Worm (Caenorhabditis elegans): ENCODE results near the gene C17H12.3.

Gene C17H12.3

DNA sequence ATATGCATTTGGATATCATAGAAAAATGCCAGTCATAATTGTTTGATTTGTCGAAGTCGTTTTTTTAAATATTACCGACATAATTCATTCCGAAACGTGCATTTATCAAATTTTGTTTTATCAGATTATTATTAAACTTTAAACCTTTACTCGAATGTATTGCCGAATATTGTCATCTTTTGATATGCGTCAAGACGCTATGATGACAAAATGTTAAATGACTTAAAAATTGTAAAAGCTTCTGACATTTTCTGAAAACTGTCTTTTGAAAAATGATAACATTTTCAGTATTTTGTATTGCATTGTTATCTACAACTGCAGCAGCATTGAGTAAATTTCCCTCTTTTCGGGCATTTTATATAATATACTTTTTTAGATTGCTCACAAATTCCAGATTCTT lies 29.2 kb upstream of the C17H12.3 start, which contains the start of gene H20E11.3:
H20E11.3 (plus strand) TSS at position 195 of the 400 bp plus-strand sequence.
- TF ChIP-seq unc-120 (tag; optimal IDR thresholded peaks at IDR 0.05; ENCODE audit: poor library complexity, severe bottlenecking) (no peak), nhr-2 (tag; optimal IDR thresholded peaks at IDR 0.05) (no peak), mab-5 (tag; optimal IDR thresholded peaks at IDR 0.05) (no peak), elt-1 (tag; optimal IDR thresholded peaks at IDR 0.05; ENCODE audit: borderline replicate concordance, insufficient read depth) (no peak), drap-1 (GFP tag; optimal IDR thresholded peaks at IDR 0.05) (no peak), ceh-39 (tag; optimal IDR thresholded peaks at IDR 0.05) (no peak), hlh-1 (tag; optimal IDR thresholded peaks at IDR 0.05) (no peak), M03D4.4 (tag; optimal IDR thresholded peaks at IDR 0.05) (no peak), bed-3 (GFP tag; optimal IDR thresholded peaks at IDR 0.05) (no peak), mls-2 (tag; optimal IDR thresholded peaks at IDR 0.05) (no peak), ztf-11 (tag; optimal IDR thresholded peaks at IDR 0.05) (no peak), ceh-43 (GFP tag; optimal IDR thresholded peaks at IDR 0.05) (no peak), blmp-1 (tag; optimal IDR thresholded peaks at IDR 0.05) (no peak), sem-2 (GFP tag; optimal IDR thresholded peaks at IDR 0.05) (no peak), sptf-1 (tag; optimal IDR thresholded peaks at IDR 0.05) (no peak), nhr-76 (tag; optimal IDR thresholded peaks at IDR 0.05) (no peak), pha-4 (tag; optimal IDR thresholded peaks at IDR 0.05) (no peak), zip-8 (tag; optimal IDR thresholded peaks at IDR 0.05) (no peak), unc-39 (tag; optimal IDR thresholded peaks at IDR 0.05) (no peak)

DNA sequence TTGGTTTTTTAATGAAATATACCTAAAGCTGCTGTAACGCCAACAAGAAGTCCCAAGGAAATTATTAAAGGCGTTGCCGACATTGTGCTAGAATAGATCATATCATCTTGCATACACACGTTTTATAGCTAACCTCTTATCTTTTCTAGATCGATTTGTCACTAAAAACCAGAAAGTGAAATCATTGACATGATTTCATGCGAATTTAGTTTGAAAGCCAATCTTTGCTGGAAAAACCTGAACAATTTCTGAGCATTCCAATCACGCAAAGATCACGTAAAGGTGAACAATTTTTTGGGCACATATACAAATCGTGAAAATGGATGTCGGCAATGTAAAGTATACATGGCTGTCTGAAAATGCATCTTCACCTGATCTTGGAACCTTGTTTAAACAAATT lies 27.0 kb upstream of the C17H12.3 start, which contains the start of gene C17H12.6:
C17H12.6 (minus strand) TSS at position 101 of the 400 bp plus-strand sequence.
- TF ChIP-seq unc-120 (tag; optimal IDR thresholded peaks at IDR 0.05; ENCODE audit: poor library complexity, severe bottlenecking), result no peak
- no peak for TF ChIP-seq ceh-43 (GFP tag; optimal IDR thresholded peaks at IDR 0.05)
- TF ChIP-seq elt-1 (tag; optimal IDR thresholded peaks at IDR 0.05; ENCODE audit: borderline replicate concordance, insufficient read depth), result no peak
- TF ChIP-seq drap-1 (GFP tag; optimal IDR thresholded peaks at IDR 0.05), result no peak
- no peak for TF ChIP-seq pha-4 (tag; optimal IDR thresholded peaks at IDR 0.05)
- TF ChIP-seq M03D4.4 (tag; optimal IDR thresholded peaks at IDR 0.05), result no peak
- no peak for TF ChIP-seq ces-1 (GFP tag; optimal IDR thresholded peaks at IDR 0.05)
- TF ChIP-seq flh-1 (GFP tag; optimal IDR thresholded peaks at IDR 0.05), result no peak
- TF ChIP-seq nhr-237 (tag; optimal IDR thresholded peaks at IDR 0.05), result no peak
- TF ChIP-seq sem-2 (GFP tag; optimal IDR thresholded peaks at IDR 0.05), result no peak
- TF ChIP-seq sptf-1 (tag; optimal IDR thresholded peaks at IDR 0.05), result no peak
- TF ChIP-seq unc-39 (tag; optimal IDR thresholded peaks at IDR 0.05), result no peak
- TF ChIP-seq mab-5 (tag; optimal IDR thresholded peaks at IDR 0.05), result no peak
- no peak for TF ChIP-seq blmp-1 (tag; optimal IDR thresholded peaks at IDR 0.05)
- TF ChIP-seq hlh-1 (tag; optimal IDR thresholded peaks at IDR 0.05), result no peak
- TF ChIP-seq snpc-4 (tag; optimal IDR thresholded peaks at IDR 0.05), result no peak
- no peak for TF ChIP-seq nhr-2 (tag; optimal IDR thresholded peaks at IDR 0.05)
- no peak for TF ChIP-seq tbx-8 (GFP tag; optimal IDR thresholded peaks at IDR 0.05)
- no peak for TF ChIP-seq cnd-1 (tag; optimal IDR thresholded peaks at IDR 0.05)

DNA sequence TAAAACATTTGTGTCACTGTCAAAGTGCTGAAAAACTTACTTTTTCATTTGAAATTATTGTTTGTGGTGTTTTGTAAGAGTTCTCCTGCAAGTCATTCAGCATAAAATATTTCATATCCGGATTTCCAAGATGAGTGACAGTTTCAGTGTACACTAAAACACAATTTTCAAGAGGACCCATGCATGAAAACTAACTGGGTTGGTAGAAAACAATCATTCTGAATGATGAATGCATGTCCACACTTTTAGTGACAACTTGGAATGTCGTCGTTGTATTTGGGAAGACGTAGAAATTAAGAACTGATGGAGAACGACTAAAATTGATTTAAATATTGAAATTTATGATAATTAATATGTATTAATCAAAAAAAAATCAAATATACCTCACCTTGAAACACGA lies 26.3 kb upstream of the C17H12.3 start:
- no peak for TF ChIP-seq sptf-1 (tag; optimal IDR thresholded peaks at IDR 0.05)
- no peak for TF ChIP-seq cnd-1 (tag; optimal IDR thresholded peaks at IDR 0.05)
- TF ChIP-seq ceh-83 (GFP tag; optimal IDR thresholded peaks at IDR 0.05), result no peak
- TF ChIP-seq drap-1 (GFP tag; optimal IDR thresholded peaks at IDR 0.05), result no peak
- no peak for TF ChIP-seq mls-2 (tag; optimal IDR thresholded peaks at IDR 0.05)
- no peak for TF ChIP-seq nhr-12 (tag; optimal IDR thresholded peaks at IDR 0.05)
- no peak for TF ChIP-seq tbx-8 (GFP tag; optimal IDR thresholded peaks at IDR 0.05)

DNA sequence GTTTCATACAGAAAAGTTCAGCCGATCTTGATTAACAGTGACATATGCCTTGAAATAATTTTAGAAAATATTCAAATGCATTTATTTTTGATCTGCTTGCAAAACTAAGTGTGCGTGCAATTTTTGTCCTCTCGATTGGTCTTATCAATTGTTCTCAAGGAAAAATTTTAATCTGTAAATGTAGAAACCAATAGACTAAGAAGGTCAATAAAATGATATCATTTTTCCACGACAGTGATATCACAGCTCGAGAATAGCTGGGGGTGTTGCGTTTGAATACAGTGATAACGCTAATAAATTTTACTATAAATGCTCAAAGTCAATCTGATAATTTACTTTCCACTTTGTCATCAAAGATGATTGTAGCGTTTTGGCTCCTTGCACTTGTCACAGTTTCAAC lies 22.9 kb upstream of the C17H12.3 start, which contains the start of gene C17H12.8:
C17H12.8 (plus strand) TSS at position 335 of the 400 bp plus-strand sequence.
- no peak for TF ChIP-seq zip-8 (tag; optimal IDR thresholded peaks at IDR 0.05)
- TF ChIP-seq bed-3 (GFP tag; optimal IDR thresholded peaks at IDR 0.05), result no peak
- no peak for TF ChIP-seq ceh-83 (GFP tag; optimal IDR thresholded peaks at IDR 0.05)
- no peak for TF ChIP-seq pha-4 (tag; optimal IDR thresholded peaks at IDR 0.05)
- TF ChIP-seq nhr-2 (tag; optimal IDR thresholded peaks at IDR 0.05), result no peak
- no peak for TF ChIP-seq sptf-1 (tag; optimal IDR thresholded peaks at IDR 0.05)
- TF ChIP-seq nhr-237 (tag; optimal IDR thresholded peaks at IDR 0.05), result no peak
- no peak for TF ChIP-seq elt-3 (tag; optimal IDR thresholded peaks at IDR 0.05)
- TF ChIP-seq unc-120 (tag; optimal IDR thresholded peaks at IDR 0.05; ENCODE audit: poor library complexity, severe bottlenecking), result no peak
- no peak for TF ChIP-seq drap-1 (GFP tag; optimal IDR thresholded peaks at IDR 0.05)
- TF ChIP-seq nhr-28 (tag; optimal IDR thresholded peaks at IDR 0.05), result no peak
- TF ChIP-seq tbx-8 (GFP tag; optimal IDR thresholded peaks at IDR 0.05), result no peak
- TF ChIP-seq unc-62 (GFP tag; optimal IDR thresholded peaks at IDR 0.05), result no peak
- TF ChIP-seq lin-13 (tag; optimal IDR thresholded peaks at IDR 0.05), result no peak
- no peak for TF ChIP-seq blmp-1 (tag; optimal IDR thresholded peaks at IDR 0.05)
- no peak for TF ChIP-seq mep-1 (tag; optimal IDR thresholded peaks at IDR 0.05)
